Fruit fly (Drosophila melanogaster) whole organism, embryonic: ENCODE results near the gene CG7377.
A peak's percentile ranks its signal among the peaks of the same experiment; 100 is the strongest.

ENCODE experiments used
- Aef1 ChIP-seq: fragments of 200-800 bp; sonication (Bioruptor generic); IDR thresholded peaks from 3 replicates; pipeline ENCODE4 v1.3.6; 2022; ENCODE audit warnings: missing biosample characterization, missing genetic modification characterization
- Antp ChIP-seq: fragments of 200-800 bp; sonication (Bioruptor generic); optimal IDR thresholded peaks from 3 replicates; lab custom pipeline; 2016; ENCODE audit warnings: missing biosample characterization, missing genetic modification characterization
- CG1024 ChIP-seq: fragments of 200-800 bp; sonication (Bioruptor generic); IDR thresholded peaks from 2 replicates; pipeline ENCODE4 v1.3.6; 2022; ENCODE audit warnings: missing biosample characterization, missing genetic modification characterization
- CG11085 ChIP-seq: fragments of 200-800 bp; sonication (Bioruptor generic); IDR thresholded peaks from 2 replicates; pipeline ENCODE4 v1.3.6; 2022; ENCODE audit warnings: missing biosample characterization, missing genetic modification characterization
- CG11247 ChIP-seq: fragments of 200-800 bp; sonication (Bioruptor generic); IDR thresholded peaks from 2 replicates; pipeline ENCODE4 v1.3.6; 2022; ENCODE audit warnings: missing biosample characterization, missing genetic modification characterization
- CG12104 ChIP-seq: fragments of 200-800 bp; sonication (Bioruptor generic); optimal IDR thresholded peaks from 3 replicates; lab custom pipeline; 2016; ENCODE audit warnings: missing biosample characterization, missing genetic modification characterization
- CG12744 ChIP-seq: fragments of 200-800 bp; sonication (Bioruptor generic); optimal IDR thresholded peaks from 2 replicates; lab custom pipeline; 2016; ENCODE audit warnings: missing biosample characterization, missing genetic modification characterization
- CG13287 ChIP-seq: fragments of 200-800 bp; sonication (Bioruptor generic); IDR thresholded peaks from 2 replicates; pipeline ENCODE4 v1.3.6; 2022; ENCODE audit warnings: missing biosample characterization, missing genetic modification characterization; ENCODE audit not compliant: partially characterized antibody
- CG13296 ChIP-seq: fragments of 200-800 bp; sonication (Bioruptor generic); optimal IDR thresholded peaks from 3 replicates; lab custom pipeline; 2018; ENCODE audit warnings: missing biosample characterization, mild to moderate bottlenecking, missing genetic modification characterization
- CG15601 ChIP-seq: fragments of 200-800 bp; sonication (Bioruptor generic); optimal IDR thresholded peaks from 3 replicates; lab custom pipeline; 2019; ENCODE audit warnings: missing biosample characterization, mild to moderate bottlenecking, missing genetic modification characterization, moderate library complexity
- CG17385 ChIP-seq: fragments of 200-800 bp; sonication (Bioruptor generic); optimal IDR thresholded peaks from 3 replicates; lab custom pipeline; 2018; ENCODE audit warnings: missing biosample characterization, mild to moderate bottlenecking, missing genetic modification characterization
- CG17568 ChIP-seq: fragments of 200-800 bp; sonication (Bioruptor generic); optimal IDR thresholded peaks from 2 replicates; lab custom pipeline; 2018; ENCODE audit warnings: missing biosample characterization, mild to moderate bottlenecking, missing genetic modification characterization, moderate library complexity
- CG17802 ChIP-seq: fragments of 200-800 bp; sonication (Bioruptor generic); optimal IDR thresholded peaks from 2 replicates; lab custom pipeline; 2018; ENCODE audit warnings: missing biosample characterization, mild to moderate bottlenecking, missing genetic modification characterization, moderate library complexity
- CG18476 ChIP-seq: fragments of 200-800 bp; sonication (Bioruptor generic); optimal IDR thresholded peaks from 2 replicates; lab custom pipeline; 2016; ENCODE audit warnings: missing biosample characterization, mild to moderate bottlenecking, missing genetic modification characterization
- CG18599 ChIP-seq: fragments of 200-800 bp; sonication (Bioruptor generic); optimal IDR thresholded peaks from 3 replicates; lab custom pipeline; 2017; ENCODE audit warnings: missing biosample characterization, missing genetic modification characterization, mild to moderate bottlenecking, moderate library complexity, missing genetic modification reagents
- CG2129 ChIP-seq: fragments of 200-800 bp; sonication (Bioruptor generic); IDR thresholded peaks from 2 replicates; pipeline ENCODE4 v1.3.6; 2022; ENCODE audit warnings: missing biosample characterization, missing genetic modification characterization; ENCODE audit not compliant: partially characterized antibody
- CG34376 ChIP-seq: fragments of 200-800 bp; sonication (Bioruptor generic); optimal IDR thresholded peaks from 2 replicates; lab custom pipeline; 2018; ENCODE audit warnings: missing biosample characterization, mild to moderate bottlenecking, missing genetic modification characterization
- CG34422 ChIP-seq: fragments of 200-800 bp; sonication (Bioruptor generic); IDR thresholded peaks from 3 replicates; pipeline ENCODE4 v1.3.6; 2022; ENCODE audit warnings: missing biosample characterization, missing genetic modification characterization
- CG7928 ChIP-seq: fragments of 200-800 bp; sonication (Bioruptor generic); optimal IDR thresholded peaks from 2 replicates; lab custom pipeline; 2017; ENCODE audit warnings: missing biosample characterization, mild to moderate bottlenecking, missing genetic modification characterization
- CG9817 ChIP-seq: fragments of 200-800 bp; sonication (Bioruptor generic); optimal IDR thresholded peaks from 2 replicates; lab custom pipeline; 2018; ENCODE audit warnings: missing biosample characterization, mild to moderate bottlenecking, missing genetic modification characterization, moderate library complexity
- CoRest ChIP-seq: fragments of 200-800 bp; sonication (Bioruptor generic); optimal IDR thresholded peaks from 3 replicates; lab custom pipeline; 2018; ENCODE audit warnings: missing biosample characterization, mild to moderate bottlenecking, missing genetic modification characterization, moderate library complexity
- CrebB ChIP-seq: fragments of 200-800 bp; sonication (Bioruptor generic); optimal IDR thresholded peaks from 3 replicates; lab custom pipeline; 2018; ENCODE audit warnings: missing biosample characterization, mild to moderate bottlenecking, missing genetic modification characterization
- D19A ChIP-seq: fragments of 200-800 bp; optimal IDR thresholded peaks from 3 replicates; lab custom pipeline; 2019; ENCODE audit warnings: missing biosample characterization, mild to moderate bottlenecking, missing genetic modification characterization, moderate library complexity
- Ets65A ChIP-seq: fragments of 200-800 bp; sonication (Bioruptor generic); peaks from one replicate; lab custom pipeline; 2016; ENCODE audit warnings: missing biosample characterization, missing genetic modification characterization
- Gsc ChIP-seq: fragments of 200-800 bp; sonication (Bioruptor generic); IDR thresholded peaks from 2 replicates; pipeline ENCODE4 v1.3.6; 2022; ENCODE audit warnings: missing biosample characterization, missing genetic modification characterization
- Hmr ChIP-seq: fragments of 200-800 bp; sonication (Bioruptor generic); optimal IDR thresholded peaks from 3 replicates; lab custom pipeline; 2017; ENCODE audit warnings: mild to moderate bottlenecking, missing biosample characterization, missing genetic modification reagents, missing genetic modification characterization
- Max ChIP-seq: fragments of 200-800 bp; sonication (Bioruptor generic); optimal IDR thresholded peaks from 2 replicates; lab custom pipeline; 2016; ENCODE audit warnings: missing biosample characterization, mild to moderate bottlenecking, missing genetic modification characterization
- Oaz ChIP-seq: fragments of 200-800 bp; sonication (Bioruptor generic); IDR thresholded peaks from 2 replicates; pipeline ENCODE4 v1.3.6; 2022; ENCODE audit warnings: missing biosample characterization, missing genetic modification characterization
- Side ChIP-seq: fragments of 200-800 bp; sonication (Bioruptor generic); optimal IDR thresholded peaks from 2 replicates; lab custom pipeline; 2016; ENCODE audit warnings: missing biosample characterization, missing genetic modification characterization
- Sin3A ChIP-seq: fragments of >200 bp; optimal IDR thresholded peaks from 2 replicates; lab custom pipeline; 2018
- Ssrp ChIP-seq: fragments of 200-800 bp; sonication (Bioruptor generic); optimal IDR thresholded peaks from 2 replicates; lab custom pipeline; 2018; ENCODE audit warnings: missing biosample characterization, mild to moderate bottlenecking, missing genetic modification characterization, moderate library complexity
- Xbp1 ChIP-seq: fragments of 200-800 bp; sonication (Bioruptor generic); optimal IDR thresholded peaks from 3 replicates; lab custom pipeline; 2016; ENCODE audit warnings: missing biosample characterization, mild to moderate bottlenecking, missing genetic modification characterization
- amos ChIP-seq: fragments of 200-800 bp; sonication (Bioruptor generic); IDR thresholded peaks from 2 replicates; pipeline ENCODE4 v1.3.6; 2022; ENCODE audit warnings: missing biosample characterization, missing genetic modification characterization; ENCODE audit not compliant: partially characterized antibody
- cas ChIP-seq: fragments of 200-800 bp; sonication (Bioruptor generic); IDR thresholded peaks from 2 replicates; pipeline ENCODE4 v1.3.6; 2022; ENCODE audit warnings: missing biosample characterization, missing genetic modification characterization
- chif ChIP-seq, 2 experiments: fragments of 200-800 bp; sonication (Bioruptor generic); optimal IDR thresholded peaks; 3 replicates each; lab custom pipeline; 2016; ENCODE audit warnings: missing biosample characterization in 2 of 2, missing genetic modification characterization in 2 of 2
- crp ChIP-seq, 2 experiments: fragments of 200-800 bp; sonication (Bioruptor generic); optimal IDR thresholded peaks; 2 replicates in 1 of 2; 3 replicates in 1 of 2; lab custom pipeline; 2017; ENCODE audit warnings: missing biosample characterization in 2 of 2, missing genetic modification characterization in 2 of 2, mild to moderate bottlenecking in 1 of 2, moderate library complexity in 1 of 2
- danr ChIP-seq: fragments of 200-800 bp; sonication (Bioruptor generic); IDR thresholded peaks from 2 replicates; pipeline ENCODE4 v1.3.6; 2022; ENCODE audit warnings: missing biosample characterization, missing genetic modification characterization
- gcm2 ChIP-seq: fragments of 200-800 bp; sonication (Bioruptor generic); optimal IDR thresholded peaks from 2 replicates; lab custom pipeline; 2016; ENCODE audit warnings: missing biosample characterization, missing genetic modification characterization
- her ChIP-seq: fragments of 200-800 bp; sonication (Bioruptor generic); optimal IDR thresholded peaks from 2 replicates; lab custom pipeline; 2016; ENCODE audit warnings: missing biosample characterization, missing genetic modification characterization
- jing ChIP-seq: fragments of 200-800 bp; sonication (Bioruptor generic); optimal IDR thresholded peaks from 2 replicates; lab custom pipeline; 2018; ENCODE audit warnings: missing biosample characterization, mild to moderate bottlenecking, missing genetic modification characterization
- jumu ChIP-seq: fragments of 200-800 bp; sonication (Bioruptor generic); optimal IDR thresholded peaks from 3 replicates; lab custom pipeline; 2016; ENCODE audit warnings: missing biosample characterization, missing genetic modification characterization
- maf-S ChIP-seq: fragments of 200-800 bp; sonication (Bioruptor generic); optimal IDR thresholded peaks from 2 replicates; lab custom pipeline; 2016; ENCODE audit warnings: missing biosample characterization, missing genetic modification characterization
- nom ChIP-seq: fragments of 200-800 bp; sonication (Bioruptor generic); optimal IDR thresholded peaks from 2 replicates; lab custom pipeline; 2017; ENCODE audit warnings: missing biosample characterization, missing genetic modification characterization, mild to moderate bottlenecking, moderate library complexity, missing genetic modification reagents
- scrt ChIP-seq: fragments of 200-800 bp; sonication (Bioruptor generic); optimal IDR thresholded peaks from 2 replicates; lab custom pipeline; 2018; ENCODE audit warnings: missing biosample characterization, mild to moderate bottlenecking, missing genetic modification characterization, moderate library complexity
- slbo ChIP-seq: fragments of 200-800 bp; sonication (Bioruptor generic); IDR thresholded peaks from 2 replicates; pipeline ENCODE4 v1.3.6; 2022; ENCODE audit warnings: missing biosample characterization, missing genetic modification characterization
- sob ChIP-seq: fragments of 200-800 bp; sonication (Bioruptor generic); IDR thresholded peaks from 2 replicates; pipeline ENCODE4 v1.3.6; 2022; ENCODE audit warnings: missing biosample characterization, missing genetic modification characterization
- ssp ChIP-seq: fragments of 200-800 bp; sonication (Bioruptor generic); IDR thresholded peaks from 2 replicates; pipeline ENCODE4 v1.3.6; 2022; ENCODE audit warnings: missing biosample characterization, missing genetic modification characterization
- sug ChIP-seq: fragments of 200-800 bp; optimal IDR thresholded peaks from 2 replicates; lab custom pipeline; 2019; ENCODE audit warnings: missing biosample characterization, mild to moderate bottlenecking, missing genetic modification characterization, moderate library complexity
- wek ChIP-seq: fragments of 200-800 bp; sonication (Bioruptor generic); optimal IDR thresholded peaks from 3 replicates; lab custom pipeline; 2018; ENCODE audit warnings: missing biosample characterization, mild to moderate bottlenecking, missing genetic modification characterization, moderate library complexity

Gene CG7377

DNA sequence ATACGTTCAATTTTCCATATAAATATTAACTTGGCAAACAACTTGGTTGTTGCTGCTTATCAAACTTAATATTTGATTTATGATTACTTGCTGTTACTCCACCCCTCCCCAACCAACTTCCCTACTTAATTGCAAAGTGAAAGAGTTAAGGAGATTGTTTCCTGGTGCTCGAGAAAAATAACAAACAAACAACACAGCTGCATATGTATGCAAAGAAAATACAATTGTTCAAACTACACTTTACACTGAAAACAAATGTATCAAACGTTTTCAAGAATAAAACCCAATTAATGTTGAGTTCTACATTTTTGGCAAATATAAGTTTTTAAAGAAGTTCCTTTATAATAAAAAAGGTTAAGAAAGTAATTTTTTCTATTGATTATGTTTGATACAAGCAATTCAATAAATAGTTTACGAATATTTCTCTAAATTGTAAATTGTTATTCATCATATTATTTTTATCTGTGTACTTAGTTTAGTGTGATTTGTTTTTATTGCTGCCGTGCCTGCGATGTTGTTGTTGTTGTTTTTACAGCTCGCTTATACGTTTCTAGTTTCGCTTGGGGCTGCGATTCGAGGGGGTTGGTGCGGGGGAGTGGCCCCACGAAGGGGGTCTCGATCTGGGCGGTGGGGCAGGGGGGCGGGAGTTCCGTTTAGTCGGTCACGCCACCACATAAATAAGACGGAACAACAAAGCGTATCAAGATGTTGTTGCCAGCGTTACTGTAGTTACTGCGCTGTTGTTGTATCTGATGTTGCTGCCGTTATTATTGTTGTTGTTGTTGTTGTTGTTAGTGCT lies 33.6 kb upstream of the CG7377 start (continued):
- no peak for TF ChIP-seq CG17802 (tag; lab: Kevin White, UChicago)
- TF ChIP-seq CG13296 (GFP tag; lab: Kevin White, UChicago): peak; percentile 74
- TF ChIP-seq CrebB: peak; percentile 31
- peak; percentile 32 for TF ChIP-seq scrt (GFP tag; lab: Kevin White, UChicago)
- peak; percentile 34 for TF ChIP-seq CG34376 (GFP tag; lab: Kevin White, UChicago)
- TF ChIP-seq Gsc (GFP tag; lab: Robert Waterston, UW): no peak
- no peak for TF ChIP-seq CG11247 (GFP tag; lab: Robert Waterston, UW)
- no peak for TF ChIP-seq her
- peak; percentile 28; the same call in 1 of the 2 replicates for TF ChIP-seq sob (GFP tag; lab: Robert Waterston, UW)
- TF ChIP-seq Max (GFP tag; lab: Kevin White, UChicago): peak; percentile 28
- no peak; the same call in 1 of the 2 replicates for TF ChIP-seq amos (GFP tag; lab: Robert Waterston, UW)
- peak; percentile 26; the same call in 1 of the 2 replicates for TF ChIP-seq CG13287 (GFP tag; lab: Robert Waterston, UW)
- peak; percentile 76 for TF ChIP-seq sug (tag; lab: Kevin White, UChicago)
- peak; percentile 45 for TF ChIP-seq CG18476 (GFP tag; lab: Kevin White, UChicago)
- TF ChIP-seq CG1024 (GFP tag; lab: Robert Waterston, UW): peak; percentile 28; the same call in 1 of the 2 replicates
- no peak for TF ChIP-seq jumu (GFP tag; lab: Kevin White, UChicago)
- TF ChIP-seq crp (GFP tag; optimal IDR thresholded peaks at IDR 0.05; lab: Kevin White, UChicago): peak in 1 of 2 experiments; percentile 0
- peak; percentile 39 for TF ChIP-seq maf-S (GFP tag; lab: Kevin White, UChicago)
- TF ChIP-seq Ssrp (tag; lab: Kevin White, UChicago): peak; percentile 75
- no peak for TF ChIP-seq Sin3A (lab: Kevin White, UChicago)
- TF ChIP-seq CG34422 (GFP tag; lab: Robert Waterston, UW): no peak
- no peak for TF ChIP-seq CG11085 (GFP tag; lab: Robert Waterston, UW)
- no peak for TF ChIP-seq CG7928 (GFP tag; lab: Kevin White, UChicago)
- TF ChIP-seq CG9817 (tag; lab: Kevin White, UChicago): peak; percentile 54
- TF ChIP-seq nom (GFP tag; lab: Kevin White, UChicago): peak; percentile 58
- TF ChIP-seq Xbp1: peak; percentile 63
- 0 out of 3 replicates have a peak, but pooled peaks have one; percentile 36 for TF ChIP-seq Aef1
- TF ChIP-seq danr (GFP tag; lab: Robert Waterston, UW): no peak
- peak; percentile 72 for TF ChIP-seq slbo
- peak; percentile 87 for TF ChIP-seq CoRest (tag; lab: Kevin White, UChicago)
- TF ChIP-seq ssp (GFP tag; lab: Robert Waterston, UW): peak; percentile 53; the same call in 1 of the 2 replicates
- peak; percentile 76 for TF ChIP-seq CG18599 (GFP tag; lab: Kevin White, UChicago)
- no peak for TF ChIP-seq cas (GFP tag; lab: Robert Waterston, UW)
- peak; percentile 84 for TF ChIP-seq CG15601 (tag; lab: Kevin White, UChicago)
- no peak for TF ChIP-seq gcm2 (GFP tag; lab: Kevin White, UChicago)
- peak; percentile 49 for TF ChIP-seq CG17568
- TF ChIP-seq Oaz (GFP tag; lab: Robert Waterston, UW): 0 out of 2 replicates have a peak, but pooled peaks have one; percentile 12
- TF ChIP-seq CG17385: peak; percentile 69
- TF ChIP-seq chif (GFP tag; optimal IDR thresholded peaks at IDR 0.05; lab: Kevin White, UChicago): peak; percentile 51 to 62
- no peak for TF ChIP-seq CG2129 (GFP tag; lab: Robert Waterston, UW)
- TF ChIP-seq Hmr: peak; percentile 72
- no peak for TF ChIP-seq Ets65A (GFP tag; lab: Kevin White, UChicago)
- TF ChIP-seq wek (GFP tag; lab: Kevin White, UChicago): no peak
- TF ChIP-seq Antp (GFP tag; lab: Kevin White, UChicago): no peak
- peak; percentile 78 for TF ChIP-seq D19A (tag; lab: Kevin White, UChicago)
- peak; percentile 20 for TF ChIP-seq Side (GFP tag; lab: Kevin White, UChicago)
- peak; percentile 60 for TF ChIP-seq CG12104 (GFP tag; lab: Kevin White, UChicago)
- peak; percentile 20 for TF ChIP-seq CG12744 (GFP tag; lab: Kevin White, UChicago)
- no peak for TF ChIP-seq jing (GFP tag; lab: Kevin White, UChicago)
